Worm (Caenorhabditis elegans) whole organism, late embryonic: Measurements from ENCODE around the gene C24H11.1.
A peak's percentile ranks its signal among the peaks of the same experiment; 100 is the strongest.
"Not testable (repeated sequence)": the region's sequence is repeated elsewhere in the genome, so short reads cannot be mapped to it uniquely, and the experiment has no call there.

Experiments
- ama-1 ChIP-seq: fragments of 150-350 bp; optimal IDR thresholded peaks from 2 replicates; lab custom pipeline; 2014
- fkh-10 ChIP-seq: fragments of 150-350 bp; optimal IDR thresholded peaks from 2 replicates; lab custom pipeline; 2014; ENCODE audit warnings: missing biosample characterization, missing genetic modification reagents, missing genetic modification characterization
- lin-11 ChIP-seq: fragments of 200-800 bp; sonication (Bioruptor generic); optimal IDR thresholded peaks from 2 replicates; lab custom pipeline; 2018; ENCODE audit warnings: mild to moderate bottlenecking, missing genetic modification characterization, missing compliant biosample characterization
- ztf-16 ChIP-seq: sonication (generic microtip); optimal IDR thresholded peaks from 2 replicates; lab custom pipeline; 2017; ENCODE audit warnings: missing genetic modification characterization, missing compliant biosample characterization

DNA sequence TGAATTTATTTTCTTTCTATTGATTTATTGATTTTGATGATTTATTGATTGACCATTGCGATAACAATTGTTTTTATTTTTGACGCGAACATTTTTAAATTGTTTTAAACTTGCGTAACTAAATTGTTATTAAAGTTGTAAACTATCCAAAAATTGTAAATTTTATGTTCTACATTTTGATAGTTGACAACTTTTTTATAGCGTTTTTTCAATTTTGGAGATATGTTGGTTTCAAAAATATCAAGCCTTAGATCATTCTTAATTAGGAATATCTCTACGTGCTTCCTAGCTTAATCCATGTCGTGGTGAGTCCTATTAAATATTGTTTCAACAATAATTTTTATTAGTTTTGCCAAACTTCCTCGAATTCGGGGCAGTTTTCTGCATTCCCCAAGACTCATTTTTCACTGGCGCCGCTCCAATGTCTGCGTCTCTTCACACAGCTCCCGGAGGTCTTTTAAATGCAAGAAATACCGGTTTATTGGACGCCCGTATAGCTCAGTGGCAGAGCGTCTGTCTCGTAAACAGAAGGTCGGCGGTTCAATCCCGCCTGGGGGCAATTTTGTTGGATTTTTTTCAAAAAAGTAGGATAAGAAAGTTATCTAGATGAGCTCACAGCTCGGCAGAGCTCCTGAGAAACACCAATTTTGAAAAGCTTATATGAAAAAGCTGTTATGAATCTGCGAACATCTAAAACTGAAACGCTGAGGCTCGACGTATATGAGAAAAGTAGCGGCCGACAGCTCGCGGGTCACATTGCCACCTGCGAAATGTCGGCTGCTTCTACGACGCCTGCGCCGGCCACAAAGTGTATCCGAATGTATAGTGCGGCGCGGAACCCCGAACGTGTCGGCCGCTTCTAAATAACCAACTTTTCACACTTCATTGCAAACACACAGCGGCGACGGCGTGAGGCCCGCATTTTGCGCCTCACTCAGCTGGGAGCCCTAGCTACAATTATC lies 5.1 kb downstream of the C24H11.1 start, which contains the start of gene C24H11.2:
- TF ChIP-seq lin-11 (tag; lab: Kevin White, UChicago), result peak; percentile 20
- TF ChIP-seq fkh-10 (GFP tag; lab: Kevin White, UChicago); ama-1 (lab: Kevin White, UChicago): not testable (repeated sequence)
- TF ChIP-seq ztf-16 (tag; lab: Kevin White, UChicago), result peak; percentile 42
